Fruit fly (Drosophila melanogaster): ENCODE data around the gene Bicra.
A peak's percentile ranks its signal among the peaks of the same experiment; 100 is the strongest.

The Bicra gene

dm6 chr3R:29063921-29064460 lies 1.2 kb downstream of the Bicra start:
- TF ChIP-seq EcR (GFP tag; optimal IDR thresholded peaks at IDR 0.05), result peak; percentile 96
- TF ChIP-seq CG9948 (tag; optimal IDR thresholded peaks at IDR 0.05), result no peak

dm6 chr3R:29064682-29065100 lies 1.9 kb downstream of the Bicra start:
- peak; percentile 61 for TF ChIP-seq CG14655 (GFP tag; optimal IDR thresholded peaks at IDR 0.05)
- no peak for TF ChIP-seq rn (GFP tag; IDR thresholded peaks at IDR 0.05)
- no peak for TF ChIP-seq D1 (tag; optimal IDR thresholded peaks at IDR 0.05)
- TF ChIP-seq CG17806 (tag; optimal IDR thresholded peaks at IDR 0.05), result peak; percentile 40
- TF ChIP-seq CG8159 (tag; optimal IDR thresholded peaks at IDR 0.05), result peak; percentile 30
- no peak for TF ChIP-seq CG12605 (GFP tag; IDR thresholded peaks at IDR 0.05)
- no peak for TF ChIP-seq fd96Ca (GFP tag; IDR thresholded peaks at IDR 0.05)
- TF ChIP-seq CG34367 (tag; optimal IDR thresholded peaks at IDR 0.05), result no peak
- peak; percentile 18 for TF ChIP-seq CG9948 (tag; optimal IDR thresholded peaks at IDR 0.05)
- peak; percentile 79 for TF ChIP-seq EcR (GFP tag; optimal IDR thresholded peaks at IDR 0.05)
- no peak for TF ChIP-seq gl (tag; optimal IDR thresholded peaks at IDR 0.05)
- TF ChIP-seq CG4496 (GFP tag; IDR thresholded peaks at IDR 0.05), result no peak
- TF ChIP-seq CG8301 (tag; optimal IDR thresholded peaks at IDR 0.05), result peak; percentile 37
- peak; percentile 29 for TF ChIP-seq Pif1B (GFP tag; optimal IDR thresholded peaks at IDR 0.05)
- peak; percentile 5 for TF ChIP-seq CG13204 (GFP tag; optimal IDR thresholded peaks at IDR 0.05)
- no peak for TF ChIP-seq Ets98B (GFP tag; IDR thresholded peaks at IDR 0.05)
- TF ChIP-seq CG32121 (GFP tag; IDR thresholded peaks at IDR 0.05), result no peak
- TF ChIP-seq CG15710 (tag; optimal IDR thresholded peaks at IDR 0.05), result peak; percentile 29
- TF ChIP-seq CG10348 (GFP tag; IDR thresholded peaks at IDR 0.05), result no peak
- TF ChIP-seq Pif1A (GFP tag; optimal IDR thresholded peaks at IDR 0.05), result peak; percentile 52
- TF ChIP-seq Snoo (tag; optimal IDR thresholded peaks at IDR 0.05), result peak; percentile 27

dm6 chr3R:29066285-29066684 lies 3.4 kb downstream of the Bicra start:
- TF ChIP-seq CG8159 (tag; optimal IDR thresholded peaks at IDR 0.05) (no peak), CG13204 (GFP tag; optimal IDR thresholded peaks at IDR 0.05) (no peak), CG10348 (GFP tag; IDR thresholded peaks at IDR 0.05) (no peak), gl (tag; optimal IDR thresholded peaks at IDR 0.05) (no peak), CG9948 (tag; optimal IDR thresholded peaks at IDR 0.05) (no peak), Pif1B (GFP tag; optimal IDR thresholded peaks at IDR 0.05) (no peak), CG34367 (tag; optimal IDR thresholded peaks at IDR 0.05) (no peak), Ets98B (GFP tag; IDR thresholded peaks at IDR 0.05) (no peak), rn (GFP tag; IDR thresholded peaks at IDR 0.05) (no peak), CG12605 (GFP tag; IDR thresholded peaks at IDR 0.05) (no peak), D1 (tag; optimal IDR thresholded peaks at IDR 0.05) (no peak), Snoo (tag; optimal IDR thresholded peaks at IDR 0.05) (no peak), CG17806 (tag; optimal IDR thresholded peaks at IDR 0.05) (no peak)

dm6 chr3R:29067091-29067490 lies 4.3 kb downstream of the Bicra start:
- no peak for TF ChIP-seq CG13204 (GFP tag; optimal IDR thresholded peaks at IDR 0.05)
- TF ChIP-seq rn (GFP tag; IDR thresholded peaks at IDR 0.05), result no peak
- TF ChIP-seq D1 (tag; optimal IDR thresholded peaks at IDR 0.05), result no peak
- no peak for TF ChIP-seq CG32121 (GFP tag; IDR thresholded peaks at IDR 0.05)
- no peak for TF ChIP-seq EcR (GFP tag; optimal IDR thresholded peaks at IDR 0.05)
- no peak for TF ChIP-seq CG17806 (tag; optimal IDR thresholded peaks at IDR 0.05)
- no peak for TF ChIP-seq Pif1B (GFP tag; optimal IDR thresholded peaks at IDR 0.05)
- TF ChIP-seq CG34367 (tag; optimal IDR thresholded peaks at IDR 0.05), result no peak
- TF ChIP-seq CG4496 (GFP tag; IDR thresholded peaks at IDR 0.05), result no peak
- TF ChIP-seq CG9948 (tag; optimal IDR thresholded peaks at IDR 0.05), result no peak
- TF ChIP-seq CG15710 (tag; optimal IDR thresholded peaks at IDR 0.05), result no peak
- no peak for TF ChIP-seq fd96Ca (GFP tag; IDR thresholded peaks at IDR 0.05)
- TF ChIP-seq CG8301 (tag; optimal IDR thresholded peaks at IDR 0.05), result no peak
- TF ChIP-seq Ets98B (GFP tag; IDR thresholded peaks at IDR 0.05), result no peak

dm6 chr3R:29068430-29069207 lies 5.8 kb downstream of the Bicra start:
- TF ChIP-seq CG4496 (GFP tag; IDR thresholded peaks at IDR 0.05), result peak; percentile 60; the same call in 2 of the 3 replicates
- TF ChIP-seq CG14655 (GFP tag; optimal IDR thresholded peaks at IDR 0.05), result peak; percentile 9
- TF ChIP-seq CG34367 (tag; optimal IDR thresholded peaks at IDR 0.05), result no peak
- TF ChIP-seq CG8159 (tag; optimal IDR thresholded peaks at IDR 0.05), result no peak
- TF ChIP-seq CG9948 (tag; optimal IDR thresholded peaks at IDR 0.05), result no peak
- no peak for TF ChIP-seq CG13204 (GFP tag; optimal IDR thresholded peaks at IDR 0.05)
- TF ChIP-seq CG12605 (GFP tag; IDR thresholded peaks at IDR 0.05), result 0 out of 2 replicates have a peak, but pooled peaks have one; percentile 19
- TF ChIP-seq D1 (tag; optimal IDR thresholded peaks at IDR 0.05), result no peak
- TF ChIP-seq Pif1B (GFP tag; optimal IDR thresholded peaks at IDR 0.05), result no peak
- peak; percentile 39; the same call in 1 of the 2 replicates for TF ChIP-seq Ets98B (GFP tag; IDR thresholded peaks at IDR 0.05)
- TF ChIP-seq CG32121 (GFP tag; IDR thresholded peaks at IDR 0.05), result peak; percentile 54; the same call in 1 of the 2 replicates
- no peak for TF ChIP-seq Pif1A (GFP tag; optimal IDR thresholded peaks at IDR 0.05)
- TF ChIP-seq CG8301 (tag; optimal IDR thresholded peaks at IDR 0.05), result peak; percentile 13
- no peak for TF ChIP-seq gl (tag; optimal IDR thresholded peaks at IDR 0.05)
- peak; percentile 19 for TF ChIP-seq CG15710 (tag; optimal IDR thresholded peaks at IDR 0.05)
- TF ChIP-seq CG10348 (GFP tag; IDR thresholded peaks at IDR 0.05), result no peak
- TF ChIP-seq EcR (GFP tag; optimal IDR thresholded peaks at IDR 0.05), result no peak
- no peak for TF ChIP-seq Snoo (tag; optimal IDR thresholded peaks at IDR 0.05)
- no peak for TF ChIP-seq rn (GFP tag; IDR thresholded peaks at IDR 0.05)
- no peak for TF ChIP-seq CG17806 (tag; optimal IDR thresholded peaks at IDR 0.05)
- no peak for TF ChIP-seq fd96Ca (GFP tag; IDR thresholded peaks at IDR 0.05)
